Worm (Caenorhabditis elegans) whole organism, L4 larva: ENCODE data around the gene srh-223.
A peak's percentile ranks its signal among the peaks of the same experiment; 100 is the strongest.

Experiments
- F26F4.8 ChIP-seq: fragments of 200-800 bp; sonication (Bioruptor generic); conservative IDR thresholded peaks from 2 replicates; pipeline ENCODE4 v1.3.6; 2022; ENCODE audit warnings: missing genetic modification characterization, missing compliant biosample characterization
- F37D6.2 ChIP-seq: sonication (generic microtip); optimal IDR thresholded peaks from 2 replicates; lab custom pipeline; 2016; ENCODE audit warnings: mild to moderate bottlenecking, missing genetic modification characterization, missing compliant biosample characterization
- F44E2.7 ChIP-seq: fragments of 200-800 bp; sonication (Bioruptor generic); IDR thresholded peaks from 2 replicates; pipeline ENCODE4 v2.1.2; 2022; ENCODE audit warnings: missing genetic modification characterization, missing compliant biosample characterization
- F49E8.2 ChIP-seq: sonication (generic microtip); optimal IDR thresholded peaks from 2 replicates; lab custom pipeline; 2016; ENCODE audit warnings: missing compliant biosample characterization, mild to moderate bottlenecking, missing genetic modification characterization, borderline replicate concordance
- T26A8.4 ChIP-seq: fragments of 200-800 bp; sonication (Bioruptor generic); IDR thresholded peaks from 2 replicates; pipeline ENCODE4 v1.3.6; 2022; ENCODE audit warnings: missing genetic modification characterization, missing compliant biosample characterization
- arid-1 ChIP-seq: fragments of 200-800 bp; sonication (Bioruptor generic); conservative IDR thresholded peaks from 2 replicates; pipeline ENCODE4 v1.3.6; 2022; ENCODE audit warnings: missing genetic modification reagents, missing genetic modification characterization, missing compliant biosample characterization
- attf-4 ChIP-seq: sonication (generic microtip); optimal IDR thresholded peaks from 3 replicates; lab custom pipeline; 2017; ENCODE audit warnings: missing biosample characterization, missing genetic modification characterization
- daf-16 ChIP-seq, 3 experiments: sonication (generic microtip); optimal IDR thresholded peaks; 2 replicates each; lab custom pipeline; 2016 to 2017; ENCODE audit warnings: missing genetic modification characterization in 3 of 3, missing genetic modification reagents in 3 of 3, mild to moderate bottlenecking in 2 of 3, missing compliant biosample characterization in 2 of 3, missing biosample characterization in 1 of 3, moderate library complexity in 1 of 3
- dmd-6 ChIP-seq: fragments of 200-800 bp; sonication (Bioruptor generic); IDR thresholded peaks from 2 replicates; pipeline ENCODE4 v1.3.6; 2022; ENCODE audit warnings: missing genetic modification reagents, missing genetic modification characterization, missing compliant biosample characterization
- dmd-9 ChIP-seq: fragments of 200-800 bp; sonication (Bioruptor generic); IDR thresholded peaks from 2 replicates; pipeline ENCODE4 v1.3.6; 2022; ENCODE audit warnings: missing genetic modification reagents, missing genetic modification characterization, missing compliant biosample characterization
- dpl-1 ChIP-seq: fragments of 150-350 bp; optimal IDR thresholded peaks from 2 replicates; lab custom pipeline; 2014; ENCODE audit warnings: missing biosample characterization, missing genetic modification reagents, missing genetic modification characterization
- dve-1 ChIP-seq: sonication (generic microtip); optimal IDR thresholded peaks from 2 replicates; lab custom pipeline; 2017; ENCODE audit warnings: antibody characterized with exemption, mild to moderate bottlenecking, missing genetic modification characterization, missing compliant biosample characterization; ENCODE audit not compliant: insufficient read depth
- egl-27 ChIP-seq: sonication (generic microtip); optimal IDR thresholded peaks from 3 replicates; lab custom pipeline; 2017; ENCODE audit warnings: missing biosample characterization, missing genetic modification reagents, missing genetic modification characterization
- hif-1 ChIP-seq, 2 experiments: sonication (generic microtip); optimal IDR thresholded peaks; 2 replicates each; lab custom pipeline; 2016 to 2017; ENCODE audit warnings: missing compliant biosample characterization in 2 of 2, missing genetic modification characterization in 2 of 2, missing genetic modification reagents in 2 of 2, missing genotype in 2 of 2, mild to moderate bottlenecking in 1 of 2
- hlh-11 ChIP-seq: fragments of 200-800 bp; sonication (Bioruptor generic); optimal IDR thresholded peaks from 2 replicates; lab custom pipeline; 2018; ENCODE audit warnings: mild to moderate bottlenecking, missing genetic modification characterization, missing compliant biosample characterization
- hlh-30 ChIP-seq: sonication (generic microtip); optimal IDR thresholded peaks from 2 replicates; lab custom pipeline; 2017; ENCODE audit warnings: antibody characterized with exemption, mild to moderate bottlenecking, missing genetic modification characterization, missing compliant biosample characterization; ENCODE audit not compliant: insufficient read depth
- hmg-1.1 ChIP-seq: fragments of 200-800 bp; sonication (Bioruptor generic); IDR thresholded peaks from 2 replicates; pipeline ENCODE4 v1.3.6; 2022; ENCODE audit warnings: missing genetic modification reagents, missing genetic modification characterization, missing compliant biosample characterization
- jun-1 ChIP-seq: fragments of 150-350 bp; optimal IDR thresholded peaks from 2 replicates; lab custom pipeline; 2014; ENCODE audit warnings: missing biosample characterization, missing genetic modification reagents, missing genetic modification characterization
- lim-7 ChIP-seq: fragments of 200-800 bp; sonication (Bioruptor generic); IDR thresholded peaks from 2 replicates; pipeline ENCODE4 v1.3.6; 2022; ENCODE audit warnings: missing genetic modification characterization, missing compliant biosample characterization
- madf-9 ChIP-seq: fragments of 200-800 bp; sonication (Bioruptor generic); conservative IDR thresholded peaks from 2 replicates; pipeline ENCODE4 v1.3.6; 2022; ENCODE audit warnings: missing genetic modification reagents, missing genetic modification characterization, missing compliant biosample characterization
- mes-2 ChIP-seq: sonication (generic microtip); optimal IDR thresholded peaks from 2 replicates; lab custom pipeline; 2016; ENCODE audit warnings: missing genotype, mild to moderate bottlenecking, missing genetic modification characterization, missing compliant biosample characterization; ENCODE audit not compliant: poor library complexity, severe bottlenecking
- mxl-2 ChIP-seq: fragments of 200-800 bp; sonication (Bioruptor generic); conservative IDR thresholded peaks from 2 replicates; pipeline ENCODE4 v1.3.6; 2022; ENCODE audit warnings: missing genetic modification reagents, missing genetic modification characterization, missing compliant biosample characterization
- nhr-102 ChIP-seq: sonication (generic microtip); optimal IDR thresholded peaks from 2 replicates; lab custom pipeline; 2016; ENCODE audit warnings: mild to moderate bottlenecking, missing genetic modification characterization, moderate library complexity, missing compliant biosample characterization
- nhr-11 ChIP-seq: fragments of 150-350 bp; optimal IDR thresholded peaks from 2 replicates; lab custom pipeline; 2014; ENCODE audit warnings: missing biosample characterization, missing genetic modification characterization
- nhr-111 ChIP-seq: fragments of 200-800 bp; sonication (Bioruptor generic); optimal IDR thresholded peaks from 2 replicates; lab custom pipeline; 2018; ENCODE audit warnings: mild to moderate bottlenecking, missing genetic modification characterization, missing compliant biosample characterization
- nhr-237 ChIP-seq: sonication (generic microtip); optimal IDR thresholded peaks from 2 replicates; lab custom pipeline; 2017; ENCODE audit warnings: missing biosample characterization, missing genetic modification characterization
- nhr-25 ChIP-seq: sonication (generic microtip); optimal IDR thresholded peaks from 2 replicates; lab custom pipeline; 2017; ENCODE audit warnings: missing genetic modification characterization, mild to moderate bottlenecking, missing compliant biosample characterization, antibody characterized with exemption, moderate library complexity, borderline replicate concordance; ENCODE audit not compliant: insufficient read depth
- nhr-28 ChIP-seq: fragments of 150-350 bp; optimal IDR thresholded peaks from 2 replicates; lab custom pipeline; 2014; ENCODE audit warnings: missing biosample characterization, missing genetic modification characterization
- nhr-42 ChIP-seq: fragments of 200-800 bp; sonication (Bioruptor generic); IDR thresholded peaks from 2 replicates; pipeline ENCODE4 v1.3.6; 2022; ENCODE audit warnings: missing genetic modification characterization, missing compliant biosample characterization
- nhr-48 ChIP-seq: sonication (generic microtip); optimal IDR thresholded peaks from 2 replicates; lab custom pipeline; 2016; ENCODE audit warnings: mild to moderate bottlenecking, missing genetic modification characterization, missing compliant biosample characterization
- pha-4 ChIP-seq, 2 experiments: fragments of 150-350 bp in 1 of 2; fragments of 200-800 bp in 1 of 2; sonication (Bioruptor generic) in 1 of 2; IDR thresholded peaks in 1 of 2; optimal IDR thresholded peaks in 1 of 2; 2 replicates each; pipeline versions ENCODE4 v1.3.6 to Lab custom; 2014 to 2022; ENCODE audit warnings: missing genetic modification characterization in 2 of 2, missing genetic modification reagents in 2 of 2, missing biosample characterization in 1 of 2, missing compliant biosample characterization in 1 of 2
- pqm-1 ChIP-seq: sonication (generic microtip); optimal IDR thresholded peaks from 2 replicates; lab custom pipeline; 2017; ENCODE audit warnings: missing biosample characterization, missing genetic modification characterization
- rbr-2 ChIP-seq: sonication (generic microtip); optimal IDR thresholded peaks from 2 replicates; lab custom pipeline; 2016; ENCODE audit warnings: missing genotype, missing genetic modification characterization, missing compliant biosample characterization
- saeg-2 ChIP-seq: fragments of 200-800 bp; sonication (Bioruptor generic); IDR thresholded peaks from 2 replicates; pipeline ENCODE4 v1.3.6; 2022; ENCODE audit warnings: missing genetic modification reagents, missing genetic modification characterization, missing compliant biosample characterization
- skn-1 ChIP-seq: fragments of 150-350 bp; optimal IDR thresholded peaks from 2 replicates; lab custom pipeline; 2014; ENCODE audit warnings: missing biosample characterization, missing genetic modification characterization
- snpc-4 ChIP-seq: fragments of 150-350 bp; optimal IDR thresholded peaks from 2 replicates; lab custom pipeline; 2014; ENCODE audit warnings: missing biosample characterization, missing genetic modification characterization
- zag-1 ChIP-seq: fragments of 150-350 bp; optimal IDR thresholded peaks from 2 replicates; lab custom pipeline; 2014; ENCODE audit warnings: missing biosample characterization, missing genetic modification characterization
- zip-11 ChIP-seq: fragments of 200-800 bp; sonication (Bioruptor generic); IDR thresholded peaks from 2 replicates; pipeline ENCODE4 v1.3.6; 2022; ENCODE audit warnings: missing genetic modification characterization, missing compliant biosample characterization
- ztf-11 ChIP-seq: fragments of 150-350 bp; optimal IDR thresholded peaks from 2 replicates; lab custom pipeline; 2014; ENCODE audit warnings: missing biosample characterization, missing genetic modification characterization

Gene srh-223

DNA sequence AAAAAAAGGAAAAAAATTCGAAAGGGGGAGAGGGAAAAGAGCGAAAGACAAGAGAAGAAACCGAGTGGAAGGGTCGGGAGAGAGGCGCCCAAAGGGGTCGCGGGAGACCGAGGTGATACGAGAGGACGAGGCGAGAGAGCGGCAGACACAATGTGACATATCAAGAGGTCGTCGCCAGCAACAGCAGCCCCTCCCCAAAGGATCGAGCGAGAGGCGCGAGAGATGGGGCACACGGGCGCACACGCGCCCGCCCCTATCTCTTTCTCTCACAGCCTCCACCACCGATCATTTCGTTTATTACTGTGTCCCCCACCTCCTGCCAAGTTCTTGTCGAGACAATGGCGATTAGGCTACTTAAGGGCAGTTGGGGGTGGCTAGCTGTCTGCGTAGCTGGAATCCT is 46.5 kb downstream of the srh-223 start (continued):
- TF ChIP-seq nhr-111 (GFP tag; lab: Kevin White, UChicago): no peak
- peak; percentile 11 for TF ChIP-seq jun-1 (tag; lab: Kevin White, UChicago)
- TF ChIP-seq lim-7 (GFP tag; lab: Robert Waterston, UW): 0 out of 2 replicates have a peak, but pooled peaks have one; percentile 29
- 0 out of 2 replicates have a peak, but pooled peaks have one; percentile 35 for TF ChIP-seq arid-1 (GFP tag; lab: Robert Waterston, UW)
- 0 out of 2 replicates have a peak, but pooled peaks have one; percentile 34 for TF ChIP-seq nhr-42
- peak; percentile 4 to 93 for TF ChIP-seq hif-1 (tag; optimal IDR thresholded peaks at IDR 0.05; lab: Kevin White, UChicago)
- TF ChIP-seq F49E8.2 (tag; lab: Kevin White, UChicago): no peak
- TF ChIP-seq saeg-2 (GFP tag; lab: Robert Waterston, UW): 0 out of 2 replicates have a peak, but pooled peaks have one; percentile 54
- TF ChIP-seq nhr-11 (tag; lab: Kevin White, UChicago): peak; percentile 12
- 0 out of 2 replicates have a peak, but pooled peaks have one; percentile 36 for TF ChIP-seq mxl-2 (GFP tag; lab: Robert Waterston, UW)
- TF ChIP-seq nhr-25: peak; percentile 91
- peak; percentile 49; the same call in 1 of the 2 replicates for TF ChIP-seq madf-9 (GFP tag; lab: Robert Waterston, UW)
- TF ChIP-seq nhr-48 (tag; lab: Kevin White, UChicago): peak; percentile 63
- no peak for TF ChIP-seq nhr-237 (tag; lab: Kevin White, UChicago)
- TF ChIP-seq pqm-1 (tag; lab: Kevin White, UChicago): peak; percentile 8
- 0 out of 2 replicates have a peak, but pooled peaks have one; percentile 36 for TF ChIP-seq F44E2.7 (GFP tag; lab: Robert Waterston, UW)
- TF ChIP-seq pha-4 (GFP tag; IDR thresholded peaks at IDR 0.05; lab: Robert Waterston, UW): peak; percentile 85
- no peak for TF ChIP-seq pha-4 (tag; optimal IDR thresholded peaks at IDR 0.05; lab: Kevin White, UChicago)
- TF ChIP-seq rbr-2 (tag; lab: Kevin White, UChicago): peak; percentile 63
- TF ChIP-seq dpl-1 (GFP tag; lab: Kevin White, UChicago): peak; percentile 7
- no peak for TF ChIP-seq dmd-9 (GFP tag; lab: Robert Waterston, UW)
- TF ChIP-seq nhr-102 (tag; lab: Kevin White, UChicago): peak; percentile 43
- TF ChIP-seq hmg-1.1: peak; percentile 88
- TF ChIP-seq zip-11 (GFP tag; lab: Robert Waterston, UW): no peak
- no peak for TF ChIP-seq egl-27 (tag; lab: Kevin White, UChicago)
- TF ChIP-seq, all 104 proteins: peak for 46

- TF ChIP-seq attf-4 (tag; lab: Kevin White, UChicago) (no peak), nhr-28 (tag; lab: Kevin White, UChicago) (peak; percentile 59), dve-1 (tag; lab: Kevin White, UChicago) (peak; percentile 57), hif-1 (tag; optimal IDR thresholded peaks at IDR 0.05; lab: Kevin White, UChicago) (peak in 1 of 2 experiments; percentile 36), dmd-6 (peak; percentile 26; the same call in 1 of the 2 replicates), snpc-4 (tag; lab: Kevin White, UChicago) (no peak), nhr-111 (GFP tag; lab: Kevin White, UChicago) (no peak), zag-1 (no peak), nhr-102 (tag; lab: Kevin White, UChicago) (no peak), F26F4.8 (no peak), pqm-1 (tag; lab: Kevin White, UChicago) (peak; percentile 72), ztf-11 (tag; lab: Kevin White, UChicago) (no peak), T26A8.4 (GFP tag; lab: Robert Waterston, UW) (no peak), hlh-11 (peak; percentile 65), F37D6.2 (tag; lab: Kevin White, UChicago) (no peak), skn-1 (tag; lab: Kevin White, UChicago) (no peak), hmg-1.1 (no peak), hlh-30 (tag; lab: Kevin White, UChicago) (no peak), daf-16 (GFP tag; optimal IDR thresholded peaks at IDR 0.05; lab: Kevin White, UChicago) (no peak), daf-16 (tag; optimal IDR thresholded peaks at IDR 0.05; lab: Kevin White, UChicago) (peak; percentile 81), dmd-9 (GFP tag; lab: Robert Waterston, UW) (no peak), mes-2 (tag; lab: Kevin White, UChicago) (peak; percentile 29)
These were observed 47.6 kb downstream of the srh-223 start for ce11 chrIV:4029288-4029687.
